Worm (Caenorhabditis elegans): ENCODE measurements around the gene best-23.
A peak's percentile ranks its signal among the peaks of the same experiment; 100 is the strongest.

Gene best-23

ce11 chrII:7858101-7858500, 49.3 kb downstream of the best-23 start, which contains the start of gene sds-22:
Gene sds-22 (plus strand): TSS chrII:7858401.
- no peak for TF ChIP-seq lsy-2 (tag; optimal IDR thresholded peaks at IDR 0.05)
- no peak for TF ChIP-seq nhr-41 (GFP tag; IDR thresholded peaks at IDR 0.05)
- no peak for TF ChIP-seq attf-4 (tag; optimal IDR thresholded peaks at IDR 0.05)
- TF ChIP-seq aha-1 (tag), result peak; percentile 13
- TF ChIP-seq lin-15B (tag; optimal IDR thresholded peaks at IDR 0.05), result no peak
- no peak for TF ChIP-seq F44E2.7 (GFP tag; IDR thresholded peaks at IDR 0.05)
- TF ChIP-seq hlh-30 (tag; optimal IDR thresholded peaks at IDR 0.05; ENCODE audit: insufficient read depth), result no peak
- TF ChIP-seq snpc-1.2 (GFP tag; IDR thresholded peaks at IDR 0.05), result no peak

- no peak for TF ChIP-seq unc-62 (GFP tag; optimal IDR thresholded peaks at IDR 0.05 in 1 of 2)
- no peak for TF ChIP-seq unc-62 (tag; optimal IDR thresholded peaks at IDR 0.05)
- no peak for TF ChIP-seq lin-15B (tag; optimal IDR thresholded peaks at IDR 0.05)
- TF ChIP-seq F49E8.2 (tag; optimal IDR thresholded peaks at IDR 0.05; ENCODE audit: borderline replicate concordance), result no peak
- peak in 1 of 2 experiments; percentile 66 for TF ChIP-seq lsy-2 (tag; optimal IDR thresholded peaks at IDR 0.05)
- no peak for TF ChIP-seq zip-11 (GFP tag; IDR thresholded peaks at IDR 0.05)
- no peak for TF ChIP-seq gei-8 (GFP tag; optimal IDR thresholded peaks at IDR 0.05)
- TF ChIP-seq dpl-1 (GFP tag; optimal IDR thresholded peaks at IDR 0.05), result peak; percentile 52
- TF ChIP-seq R02D3.7 (tag; optimal IDR thresholded peaks at IDR 0.05), result no peak
- TF ChIP-seq zfp-2 (tag; optimal IDR thresholded peaks at IDR 0.05), result no peak
- no peak for TF ChIP-seq saeg-2 (GFP tag; IDR thresholded peaks at IDR 0.05)
- TF ChIP-seq snpc-4 (tag; optimal IDR thresholded peaks at IDR 0.05), result no peak
- no peak for TF ChIP-seq aly-2 (tag; optimal IDR thresholded peaks at IDR 0.05)
- TF ChIP-seq ceh-82 (tag; optimal IDR thresholded peaks at IDR 0.05), result no peak
- no peak for TF ChIP-seq ceh-62 (tag; optimal IDR thresholded peaks at IDR 0.05)
- TF ChIP-seq spr-3 (GFP tag; optimal IDR thresholded peaks at IDR 0.05), result no peak
- TF ChIP-seq tag-97 (GFP tag; IDR thresholded peaks at IDR 0.05), result no peak
- no peak for TF ChIP-seq arid-1 (GFP tag; conservative IDR thresholded peaks at IDR 0.05)
- TF ChIP-seq mep-1 (tag; optimal IDR thresholded peaks at IDR 0.05), result peak; percentile 33
- no peak for TF ChIP-seq nhr-6 (tag; optimal IDR thresholded peaks at IDR 0.05)
- no peak for TF ChIP-seq daf-19 (GFP tag; conservative IDR thresholded peaks at IDR 0.05)
- peak in 1 of 2 experiments; percentile 66 for TF ChIP-seq hif-1 (tag; optimal IDR thresholded peaks at IDR 0.05)
- TF ChIP-seq ztf-11 (tag; optimal IDR thresholded peaks at IDR 0.05), result no peak
- no peak for TF ChIP-seq F26F4.8 (GFP tag; conservative IDR thresholded peaks at IDR 0.05)
- no peak for TF ChIP-seq duxl-1 (tag; optimal IDR thresholded peaks at IDR 0.05; ENCODE audit: poor library complexity)
- peak; percentile 98 for TF ChIP-seq T20F7.1 (GFP tag; optimal IDR thresholded peaks at IDR 0.05)
- no peak for TF ChIP-seq nhr-76 (tag; optimal IDR thresholded peaks at IDR 0.05)
- peak; percentile 26 for TF ChIP-seq nhr-28 (tag; optimal IDR thresholded peaks at IDR 0.05)
- TF ChIP-seq vab-7 (GFP tag; IDR thresholded peaks at IDR 0.05), result no peak
- TF ChIP-seq dve-1 (tag; optimal IDR thresholded peaks at IDR 0.05; ENCODE audit: insufficient read depth), result peak; percentile 28
- TF ChIP-seq mxl-3 (GFP tag; optimal IDR thresholded peaks at IDR 0.05), result no peak
- TF ChIP-seq madf-9 (GFP tag; conservative IDR thresholded peaks at IDR 0.05), result no peak
- TF ChIP-seq Y105C5A.15 (GFP tag; IDR thresholded peaks at IDR 0.05), result no peak
- no peak for TF ChIP-seq mxl-2 (GFP tag; conservative IDR thresholded peaks at IDR 0.05)
- TF ChIP-seq rbr-2 (tag; optimal IDR thresholded peaks at IDR 0.05), result peak; percentile 28
- no peak for TF ChIP-seq dmd-9 (GFP tag; IDR thresholded peaks at IDR 0.05)
- TF ChIP-seq cey-2 (tag; optimal IDR thresholded peaks at IDR 0.05; ENCODE audit: borderline replicate concordance, insufficient read depth), result no peak
- TF ChIP-seq lir-3 (tag; optimal IDR thresholded peaks at IDR 0.05), result no peak
- no peak for TF ChIP-seq attf-4 (tag; optimal IDR thresholded peaks at IDR 0.05)
- peak; percentile 62 for TF ChIP-seq mes-2 (tag; optimal IDR thresholded peaks at IDR 0.05; ENCODE audit: poor library complexity, severe bottlenecking)
- peak; percentile 4 for TF ChIP-seq hlh-30 (tag; optimal IDR thresholded peaks at IDR 0.05; ENCODE audit: insufficient read depth)
- no peak for TF ChIP-seq zfp-3 (GFP tag; conservative IDR thresholded peaks at IDR 0.05)
- no peak for TF ChIP-seq dmd-6 (GFP tag; IDR thresholded peaks at IDR 0.05)
Measured at ce11 chrII:7857485-7858010, 49.8 kb downstream of the best-23 start, which contains the start of the genes cec-3 and T09A5.15. Gene cec-3 (minus strand): TSS chrII:7857600. Gene T09A5.15 (plus strand): TSS chrII:7857960.
